Worm (Caenorhabditis elegans): Measurements from ENCODE around the gene C01G10.9.
"Not testable (repeated sequence)": the region's sequence is repeated elsewhere in the genome, so short reads cannot be mapped to it uniquely, and the experiment has no call there.

ce11 chrV:15125162-15125561, 42.8 kb downstream of the C01G10.9 start, which contains the start of gene ugt-30:
- not testable (repeated sequence) for TF ChIP-seq zip-8 (tag; optimal IDR thresholded peaks at IDR 0.05); ces-1 (GFP tag; optimal IDR thresholded peaks at IDR 0.05)
